Fruit fly (Drosophila melanogaster) Kc167 (cell line): ENCODE data around the gene stumps.

Source experiments
- Myc ChIP-seq: fragments of >200 bp; optimal IDR thresholded peaks from 2 replicates; lab custom pipeline; 2017; ENCODE audit warnings: missing external identifiers
- Sin3A ChIP-seq: fragments of >200 bp; optimal IDR thresholded peaks from 2 replicates; lab custom pipeline; 2018; ENCODE audit warnings: missing external identifiers
- h ChIP-seq: fragments of >200 bp; optimal IDR thresholded peaks from 3 replicates; lab custom pipeline; 2018; ENCODE audit warnings: missing external identifiers
- insv ChIP-seq: fragments of >200 bp; optimal IDR thresholded peaks from 3 replicates; lab custom pipeline; 2018; ENCODE audit warnings: missing external identifiers
- psq ChIP-seq: fragments of >200 bp; optimal IDR thresholded peaks from 2 replicates; lab custom pipeline; 2017; ENCODE audit warnings: missing external identifiers
- ttk ChIP-seq: sonication (Bioruptor generic); optimal IDR thresholded peaks from 2 replicates; lab custom pipeline; 2017; ENCODE audit warnings: missing external identifiers

Gene stumps

dm6 chr3R:14655912-14656700 is 79.1 kb downstream of the stumps start:
- no peak for TF ChIP-seq psq (lab: Kevin White, UChicago)
- TF ChIP-seq Sin3A (lab: Kevin White, UChicago): no peak
- TF ChIP-seq ttk (lab: Kevin White, UChicago): no peak
- no peak for TF ChIP-seq Myc (lab: Kevin White, UChicago)
- TF ChIP-seq h (lab: Kevin White, UChicago): no peak
- no peak for TF ChIP-seq insv (lab: Kevin White, UChicago)

DNA sequence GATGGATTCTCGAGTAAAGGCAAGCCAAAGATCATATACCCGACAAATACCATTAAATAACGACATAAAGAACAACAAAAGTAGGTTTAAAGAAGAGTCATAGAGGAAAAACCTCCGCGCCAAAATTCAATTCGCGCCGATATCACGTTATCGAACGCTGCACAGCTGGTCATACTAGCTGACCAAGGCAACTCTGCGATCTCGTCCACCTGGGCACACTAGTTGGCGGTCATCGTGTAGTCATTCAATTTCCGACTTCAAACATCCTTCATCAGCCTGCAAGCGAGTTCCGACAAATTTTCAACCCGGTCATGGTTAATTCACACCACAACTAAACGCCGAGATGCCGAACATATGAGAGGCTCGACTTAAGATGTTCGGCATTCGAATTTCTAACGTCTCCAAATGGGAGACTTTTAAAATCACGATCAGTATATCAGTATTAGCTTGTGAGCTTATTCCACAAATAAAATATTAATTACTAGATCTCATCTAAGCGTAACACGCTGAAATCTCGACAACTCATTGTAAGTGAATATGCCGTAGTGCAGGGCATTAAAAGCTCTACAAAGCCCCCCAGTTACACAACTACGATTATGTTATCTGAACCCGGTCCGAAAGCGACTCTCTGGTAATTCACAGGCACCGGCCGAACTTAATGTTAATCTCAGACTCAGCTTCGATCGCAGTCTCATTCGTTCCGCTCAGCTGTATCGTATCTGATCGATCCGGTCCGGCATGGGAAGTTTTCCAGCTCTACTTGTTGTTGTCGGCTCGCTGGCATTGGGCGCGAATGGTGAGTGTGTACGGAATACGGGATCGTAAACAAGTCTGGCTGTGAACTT is 80.0 kb downstream of the stumps start, which contains the start of gene CG3505:
Gene CG3505 (plus strand): TSS at position 688 of the 845 bp plus-strand sequence.
- no peak for TF ChIP-seq ttk (lab: Kevin White, UChicago)
- no peak for TF ChIP-seq Sin3A (lab: Kevin White, UChicago)
- TF ChIP-seq insv (lab: Kevin White, UChicago): no peak
- no peak for TF ChIP-seq Myc (lab: Kevin White, UChicago)
- no peak for TF ChIP-seq h (lab: Kevin White, UChicago)
- TF ChIP-seq psq (lab: Kevin White, UChicago): no peak

dm6 chr3R:14657605-14657910 is 80.5 kb downstream of the stumps start:
- TF ChIP-seq insv (lab: Kevin White, UChicago): no peak
- TF ChIP-seq h (lab: Kevin White, UChicago): no peak
- no peak for TF ChIP-seq ttk (lab: Kevin White, UChicago)
- no peak for TF ChIP-seq Myc (lab: Kevin White, UChicago)
- TF ChIP-seq psq (lab: Kevin White, UChicago): no peak
- no peak for TF ChIP-seq Sin3A (lab: Kevin White, UChicago)
